Fruit fly (Drosophila melanogaster) whole organism, embryonic: Measurements from ENCODE around the gene Eip63E.

Experiments used
- Atf-2 ChIP-seq: fragments of 200-800 bp; sonication (Bioruptor generic); optimal IDR thresholded peaks from 2 replicates; lab custom pipeline; 2016; ENCODE audit warnings: missing biosample characterization, missing genetic modification characterization
- B-H1 ChIP-seq: fragments of 200-800 bp; sonication (Bioruptor generic); IDR thresholded peaks from 3 replicates; pipeline ENCODE4 v1.3.6; 2022; ENCODE audit warnings: missing biosample characterization, missing genetic modification characterization
- BtbVII ChIP-seq: fragments of 200-800 bp; sonication (Bioruptor generic); optimal IDR thresholded peaks from 3 replicates; lab custom pipeline; 2017; ENCODE audit warnings: missing biosample characterization, mild to moderate bottlenecking, missing genetic modification characterization
- C15 ChIP-seq: fragments of 200-800 bp; sonication (Bioruptor generic); IDR thresholded peaks from 3 replicates; pipeline ENCODE4 v1.3.6; 2022; ENCODE audit warnings: missing biosample characterization, missing genetic modification characterization
- CG11560 ChIP-seq: fragments of 200-800 bp; sonication (Bioruptor generic); IDR thresholded peaks from 3 replicates; pipeline ENCODE4 v1.3.6; 2022; ENCODE audit warnings: missing biosample characterization, missing genetic modification characterization
- CG12391 ChIP-seq: fragments of 200-800 bp; sonication (Bioruptor generic); optimal IDR thresholded peaks from 3 replicates; lab custom pipeline; 2018; ENCODE audit warnings: missing biosample characterization, mild to moderate bottlenecking, missing genetic modification characterization, moderate library complexity
- CG14667 ChIP-seq: fragments of 200-800 bp; sonication (Bioruptor generic); IDR thresholded peaks from 2 replicates; pipeline ENCODE4 v1.3.6; 2022; ENCODE audit warnings: missing biosample characterization, missing genetic modification characterization
- CG15696 ChIP-seq: fragments of 200-800 bp; sonication (Bioruptor generic); optimal IDR thresholded peaks from 2 replicates; lab custom pipeline; 2019; ENCODE audit warnings: missing biosample characterization, mild to moderate bottlenecking, missing genetic modification characterization, moderate library complexity
- CG16815 ChIP-seq: fragments of 200-800 bp; sonication (Bioruptor generic); optimal IDR thresholded peaks from 3 replicates; lab custom pipeline; 2017; ENCODE audit warnings: missing biosample characterization, mild to moderate bottlenecking, missing genetic modification characterization
- CG17328 ChIP-seq: fragments of 200-800 bp; sonication (Bioruptor generic); IDR thresholded peaks from 2 replicates; pipeline ENCODE4 v1.3.6; 2022; ENCODE audit warnings: missing biosample characterization, missing genetic modification characterization
- CG17829 ChIP-seq: fragments of 200-800 bp; optimal IDR thresholded peaks from 2 replicates; lab custom pipeline; 2019; ENCODE audit warnings: missing biosample characterization, mild to moderate bottlenecking, missing genetic modification characterization, moderate library complexity
- CG1832 ChIP-seq: fragments of 200-800 bp; sonication (Bioruptor generic); optimal IDR thresholded peaks from 2 replicates; lab custom pipeline; 2017; ENCODE audit warnings: missing biosample characterization, mild to moderate bottlenecking, missing genetic modification characterization, inconsistent platforms
- CG18619 ChIP-seq: fragments of 200-800 bp; sonication (Bioruptor generic); optimal IDR thresholded peaks from 3 replicates; lab custom pipeline; 2017; ENCODE audit warnings: missing biosample characterization, mild to moderate bottlenecking, missing genetic modification characterization
- CG30020 ChIP-seq: fragments of 200-800 bp; optimal IDR thresholded peaks from 2 replicates; lab custom pipeline; 2019; ENCODE audit warnings: missing biosample characterization, mild to moderate bottlenecking, missing genetic modification characterization, moderate library complexity
- CG3065 ChIP-seq: fragments of 200-800 bp; sonication (Bioruptor generic); optimal IDR thresholded peaks from 2 replicates; lab custom pipeline; 2016; ENCODE audit warnings: missing biosample characterization, missing genetic modification characterization
- CG31388 ChIP-seq: fragments of 200-800 bp; sonication (Bioruptor generic); optimal IDR thresholded peaks from 2 replicates; lab custom pipeline; 2016; ENCODE audit warnings: missing biosample characterization, missing genetic modification characterization
- CG32532 ChIP-seq: fragments of 200-800 bp; sonication (Bioruptor generic); IDR thresholded peaks from 2 replicates; pipeline ENCODE4 v1.3.6; 2022; ENCODE audit warnings: missing biosample characterization, missing genetic modification characterization
- CG32767 ChIP-seq: fragments of 200-800 bp; sonication (Bioruptor generic); IDR thresholded peaks from 2 replicates; pipeline ENCODE4 v1.3.6; 2022; ENCODE audit warnings: missing biosample characterization, missing genetic modification characterization
- CG43689 ChIP-seq: fragments of 200-800 bp; sonication (Bioruptor generic); IDR thresholded peaks from 2 replicates; pipeline ENCODE4 v1.3.6; 2022; ENCODE audit warnings: missing biosample characterization, missing genetic modification characterization
- CG8478 ChIP-seq: fragments of >200 bp; optimal IDR thresholded peaks from 2 replicates; lab custom pipeline; 2018
- CG9797 ChIP-seq: fragments of 200-800 bp; sonication (Bioruptor generic); optimal IDR thresholded peaks from 3 replicates; lab custom pipeline; 2018; ENCODE audit warnings: missing biosample characterization, mild to moderate bottlenecking, missing genetic modification characterization
- E2f1 ChIP-seq: fragments of 200-800 bp; sonication (Bioruptor generic); IDR thresholded peaks from 2 replicates; pipeline ENCODE4 v1.3.6; 2022; ENCODE audit warnings: missing biosample characterization, missing genetic modification characterization
- ERR ChIP-seq: fragments of 200-800 bp; sonication (Bioruptor generic); optimal IDR thresholded peaks from 2 replicates; lab custom pipeline; 2016; ENCODE audit warnings: missing biosample characterization, missing genetic modification characterization
- Hand ChIP-seq: fragments of 200-800 bp; sonication (Bioruptor generic); optimal IDR thresholded peaks from 2 replicates; lab custom pipeline; 2017; ENCODE audit warnings: mild to moderate bottlenecking, missing biosample characterization, missing genetic modification reagents, missing genetic modification characterization
- Hmr ChIP-seq: fragments of 200-800 bp; sonication (Bioruptor generic); optimal IDR thresholded peaks from 3 replicates; lab custom pipeline; 2017; ENCODE audit warnings: mild to moderate bottlenecking, missing biosample characterization, missing genetic modification reagents, missing genetic modification characterization
- Jarid2 ChIP-seq: fragments of 200-800 bp; sonication (Bioruptor generic); optimal IDR thresholded peaks from 3 replicates; lab custom pipeline; 2017; ENCODE audit warnings: mild to moderate bottlenecking, missing biosample characterization, missing genetic modification reagents, missing genetic modification characterization
- Lim3 ChIP-seq: fragments of 200-800 bp; sonication (Bioruptor generic); IDR thresholded peaks from 2 replicates; pipeline ENCODE4 v1.3.6; 2022; ENCODE audit warnings: missing biosample characterization, missing genetic modification characterization
- Nf-YC ChIP-seq: fragments of 200-800 bp; optimal IDR thresholded peaks from 3 replicates; lab custom pipeline; 2019; ENCODE audit warnings: missing biosample characterization, mild to moderate bottlenecking, missing genetic modification characterization, moderate library complexity
- Scr ChIP-seq: fragments of 200-800 bp; sonication (Bioruptor generic); IDR thresholded peaks from 2 replicates; pipeline ENCODE4 v1.3.6; 2022; ENCODE audit warnings: missing biosample characterization, missing genetic modification characterization; ENCODE audit not compliant: partially characterized antibody
- Spps ChIP-seq: fragments of 200-800 bp; sonication (Bioruptor generic); optimal IDR thresholded peaks from 2 replicates; lab custom pipeline; 2018; ENCODE audit warnings: missing biosample characterization, mild to moderate bottlenecking, missing genetic modification characterization
- Trl ChIP-seq, 3 experiments: fragments of >200 bp in 2 of 3; fragments of 200-800 bp in 1 of 3; sonication (Bioruptor generic) in 1 of 3; optimal IDR thresholded peaks; 2 replicates in 1 of 3; 3 replicates in 2 of 3; lab custom pipeline; 2016 to 2017; ENCODE audit warnings: missing biosample characterization in 1 of 3, missing genetic modification characterization in 1 of 3
- aop ChIP-seq: fragments of 200-800 bp; sonication (Bioruptor generic); IDR thresholded peaks from 2 replicates; pipeline ENCODE4 v1.3.6; 2022; ENCODE audit warnings: missing biosample characterization, missing genetic modification characterization
- ato ChIP-seq: fragments of 200-800 bp; sonication (Bioruptor generic); IDR thresholded peaks from 2 replicates; pipeline ENCODE4 v1.3.6; 2022; ENCODE audit warnings: missing biosample characterization, missing genetic modification characterization; ENCODE audit not compliant: partially characterized antibody
- bbx ChIP-seq: fragments of 200-800 bp; sonication (Bioruptor generic); IDR thresholded peaks from 2 replicates; pipeline ENCODE4 v1.3.6; 2022; ENCODE audit warnings: missing biosample characterization, missing genetic modification characterization; ENCODE audit not compliant: partially characterized antibody
- chm ChIP-seq: fragments of 200-800 bp; sonication (Bioruptor generic); IDR thresholded peaks from 2 replicates; pipeline ENCODE4 v1.3.6; 2022; ENCODE audit warnings: missing biosample characterization, missing genetic modification characterization
- chn ChIP-seq: fragments of 200-800 bp; sonication (Bioruptor generic); optimal IDR thresholded peaks from 2 replicates; lab custom pipeline; 2016; ENCODE audit warnings: missing biosample characterization, missing genetic modification characterization
- croc ChIP-seq: fragments of 200-800 bp; sonication (Bioruptor generic); conservative IDR thresholded peaks from 3 replicates; pipeline ENCODE4 v1.3.6; 2022; ENCODE audit warnings: missing biosample characterization, missing genetic modification characterization
- cwo ChIP-seq: fragments of 200-800 bp; sonication (Bioruptor generic); optimal IDR thresholded peaks from 3 replicates; lab custom pipeline; 2017; ENCODE audit warnings: missing biosample characterization, missing genetic modification characterization, mild to moderate bottlenecking, moderate library complexity, missing genetic modification reagents
- disco-r ChIP-seq: fragments of 200-800 bp; sonication (Bioruptor generic); optimal IDR thresholded peaks from 2 replicates; lab custom pipeline; 2016; ENCODE audit warnings: missing biosample characterization, missing genetic modification characterization
- dysf ChIP-seq: fragments of 200-800 bp; sonication (Bioruptor generic); IDR thresholded peaks from 3 replicates; pipeline ENCODE4 v1.3.6; 2022; ENCODE audit warnings: missing biosample characterization, missing genetic modification characterization
- eve ChIP-seq, 2 experiments: fragments of >200 bp; optimal IDR thresholded peaks; 2 replicates each; lab custom pipeline; 2017; ENCODE audit warnings: missing biosample characterization in 2 of 2, missing genetic modification characterization in 2 of 2
- ewg ChIP-seq: fragments of 200-800 bp; sonication (Bioruptor generic); optimal IDR thresholded peaks from 3 replicates; lab custom pipeline; 2017; ENCODE audit warnings: mild to moderate bottlenecking, missing biosample characterization, missing genetic modification reagents, missing genetic modification characterization
- eyg ChIP-seq: fragments of 200-800 bp; sonication (Bioruptor generic); optimal IDR thresholded peaks from 3 replicates; lab custom pipeline; 2016; ENCODE audit warnings: missing biosample characterization, missing genetic modification characterization
- gsb ChIP-seq: fragments of 200-800 bp; sonication (Bioruptor generic); IDR thresholded peaks from 2 replicates; pipeline ENCODE4 v1.3.6; 2022; ENCODE audit warnings: missing biosample characterization, missing genetic modification characterization
- hbn ChIP-seq: fragments of 200-800 bp; sonication (Bioruptor generic); IDR thresholded peaks from 2 replicates; pipeline ENCODE4 v1.3.6; 2022; ENCODE audit warnings: missing biosample characterization, missing genetic modification characterization; ENCODE audit not compliant: partially characterized antibody
- onecut ChIP-seq: fragments of 200-800 bp; sonication (Bioruptor generic); IDR thresholded peaks from 2 replicates; pipeline ENCODE4 v1.3.6; 2022; ENCODE audit warnings: missing biosample characterization, missing genetic modification characterization
- pho ChIP-seq: fragments of 200-800 bp; sonication (Bioruptor generic); optimal IDR thresholded peaks from 2 replicates; lab custom pipeline; 2016; ENCODE audit warnings: missing biosample characterization, missing genetic modification characterization
- pzg ChIP-seq: fragments of 200-800 bp; sonication (Bioruptor generic); optimal IDR thresholded peaks from 3 replicates; lab custom pipeline; 2018; ENCODE audit warnings: missing biosample characterization, mild to moderate bottlenecking, missing genetic modification characterization, moderate library complexity
- tin ChIP-seq: fragments of 200-800 bp; sonication (Bioruptor generic); optimal IDR thresholded peaks from 3 replicates; lab custom pipeline; 2016; ENCODE audit warnings: missing biosample characterization, missing genetic modification characterization
- tx ChIP-seq: fragments of 200-800 bp; sonication (Bioruptor generic); optimal IDR thresholded peaks from 2 replicates; lab custom pipeline; 2016; ENCODE audit warnings: missing biosample characterization, missing genetic modification characterization

The Eip63E gene

DNA sequence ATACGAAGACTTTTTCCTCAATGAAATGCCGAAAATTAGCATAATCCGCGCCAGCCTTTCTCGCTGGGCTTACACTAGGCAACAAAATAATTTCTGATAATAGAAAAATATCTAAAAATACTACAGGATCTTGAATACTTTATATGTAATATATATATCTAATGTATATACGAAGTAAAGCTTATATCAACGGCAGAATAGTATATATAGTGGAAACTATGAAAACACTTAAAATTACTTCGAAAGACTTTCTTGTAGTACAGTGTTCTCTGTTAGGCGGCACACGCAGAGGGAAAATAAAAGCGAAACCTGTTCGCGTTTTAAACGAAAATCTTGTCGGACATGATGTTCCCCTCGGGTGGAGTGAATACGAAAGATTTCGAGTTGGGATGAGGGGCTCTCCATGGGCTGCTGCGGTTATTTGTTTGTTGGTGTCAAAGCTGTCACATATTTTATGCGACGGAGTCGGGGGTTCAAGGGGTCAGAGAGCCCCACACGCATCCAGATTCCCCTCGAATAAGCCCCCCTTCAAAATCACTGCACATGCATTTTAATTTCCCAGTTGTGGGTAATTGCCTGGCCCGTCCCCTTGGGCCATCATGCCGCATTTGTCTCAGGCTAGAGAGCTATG lies 118.7 kb downstream of the Eip63E start (continued):
- peak; percentile 10 for TF ChIP-seq CG3065 (GFP tag; lab: Kevin White, UChicago)
- TF ChIP-seq gsb: no peak
- TF ChIP-seq Jarid2: peak; percentile 5
- TF ChIP-seq CG30020: peak; percentile 39
- no peak for TF ChIP-seq hbn (GFP tag; lab: Robert Waterston, UW)
- peak; percentile 22 for TF ChIP-seq tin (GFP tag; lab: Kevin White, UChicago)
- TF ChIP-seq CG15696 (tag; lab: Kevin White, UChicago): peak; percentile 56
- TF ChIP-seq aop (GFP tag; lab: Robert Waterston, UW): no peak
- TF ChIP-seq CG11560 (tag; lab: Robert Waterston, UW): no peak
- no peak for TF ChIP-seq ato (GFP tag; lab: Robert Waterston, UW)
- TF ChIP-seq C15 (GFP tag; lab: Robert Waterston, UW): no peak
- no peak for TF ChIP-seq Atf-2
- peak; percentile 37 for TF ChIP-seq onecut (GFP tag; lab: Robert Waterston, UW)
- TF ChIP-seq Hand (GFP tag; lab: Kevin White, UChicago): no peak
- no peak for TF ChIP-seq CG43689
- TF ChIP-seq CG18619: peak; percentile 5
- TF ChIP-seq CG32532 (GFP tag; lab: Robert Waterston, UW): peak; percentile 59; the same call in 1 of the 2 replicates
- TF ChIP-seq CG1832: no peak
- no peak for TF ChIP-seq CG8478 (lab: Kevin White, UChicago)
- TF ChIP-seq E2f1 (GFP tag; lab: Robert Waterston, UW): peak; percentile 58
- peak; percentile 29 for TF ChIP-seq cwo (GFP tag; lab: Kevin White, UChicago)
- peak; percentile 86 for TF ChIP-seq CG17829
- TF ChIP-seq pho (GFP tag; lab: Kevin White, UChicago): no peak
- no peak for TF ChIP-seq eyg (GFP tag; lab: Kevin White, UChicago)
- TF ChIP-seq chm (GFP tag; lab: Robert Waterston, UW): 0 out of 2 replicates have a peak, but pooled peaks have one; percentile 26
- no peak for TF ChIP-seq tx (GFP tag; lab: Kevin White, UChicago)
- TF ChIP-seq CG12391: peak; percentile 83
- peak; percentile 61; the same call in 1 of the 3 replicates for TF ChIP-seq dysf (GFP tag; lab: Robert Waterston, UW)
- no peak for TF ChIP-seq pzg (GFP tag; lab: Kevin White, UChicago)
- TF ChIP-seq eve (GFP tag; optimal IDR thresholded peaks at IDR 0.05; lab: Kevin White, UChicago): peak in 1 of 2 experiments; percentile 80
- TF ChIP-seq BtbVII (GFP tag; lab: Kevin White, UChicago): no peak
- 0 out of 2 replicates have a peak, but pooled peaks have one; percentile 15 for TF ChIP-seq CG32767 (GFP tag; lab: Robert Waterston, UW)
- no peak for TF ChIP-seq bbx (GFP tag; lab: Robert Waterston, UW)
- TF ChIP-seq ERR (GFP tag; lab: Kevin White, UChicago): no peak
- no peak for TF ChIP-seq CG9797 (GFP tag; lab: Kevin White, UChicago)
- TF ChIP-seq chn: no peak
- TF ChIP-seq B-H1 (GFP tag; lab: Robert Waterston, UW): no peak; the same call in 2 of the 3 replicates
- TF ChIP-seq croc (GFP tag; lab: Robert Waterston, UW): peak; percentile 63
- no peak for TF ChIP-seq Scr (GFP tag; lab: Robert Waterston, UW)
- no peak for TF ChIP-seq CG14667 (GFP tag; lab: Robert Waterston, UW)
- TF ChIP-seq Lim3 (GFP tag; lab: Robert Waterston, UW): no peak
- TF ChIP-seq Trl (optimal IDR thresholded peaks at IDR 0.05; lab: Kevin White, UChicago): no peak
- TF ChIP-seq Trl (GFP tag; optimal IDR thresholded peaks at IDR 0.05; lab: Kevin White, UChicago): no peak
- peak; percentile 40 for TF ChIP-seq Nf-YC
- TF ChIP-seq disco-r (GFP tag; lab: Kevin White, UChicago): no peak
- TF ChIP-seq CG31388 (GFP tag; lab: Kevin White, UChicago): no peak
- peak; percentile 75 for TF ChIP-seq Spps (tag; lab: Kevin White, UChicago)
- TF ChIP-seq CG17328 (GFP tag; lab: Robert Waterston, UW): peak; percentile 80
- TF ChIP-seq Hmr: no peak
- peak; percentile 3 for TF ChIP-seq CG16815
- peak; percentile 42 for TF ChIP-seq ewg (GFP tag; lab: Kevin White, UChicago)
